Worm (Caenorhabditis elegans) whole organism, late embryonic: Measurements from ENCODE around the gene ver-3.

Experiments used
- C38D4.7 ChIP-seq: fragments of 200-800 bp; sonication (Bioruptor generic); optimal IDR thresholded peaks from 2 replicates; lab custom pipeline; 2018; ENCODE audit warnings: mild to moderate bottlenecking, missing genetic modification characterization, moderate library complexity, missing compliant biosample characterization
- F13H6.1 ChIP-seq: sonication (generic microtip); optimal IDR thresholded peaks from 2 replicates; lab custom pipeline; 2016; ENCODE audit warnings: missing genetic modification characterization, missing compliant biosample characterization
- ahr-1 ChIP-seq: sonication (generic microtip); optimal IDR thresholded peaks from 2 replicates; lab custom pipeline; 2016; ENCODE audit warnings: missing genetic modification characterization, missing compliant biosample characterization
- ceh-14 ChIP-seq: sonication (generic microtip); optimal IDR thresholded peaks from 2 replicates; lab custom pipeline; 2016; ENCODE audit warnings: missing genotype, missing genetic modification characterization, missing compliant biosample characterization
- ceh-18 ChIP-seq: sonication (generic microtip); optimal IDR thresholded peaks from 2 replicates; lab custom pipeline; 2016; ENCODE audit warnings: missing genetic modification characterization, missing compliant biosample characterization
- ceh-2 ChIP-seq: sonication (generic microtip); optimal IDR thresholded peaks from 2 replicates; lab custom pipeline; 2016; ENCODE audit warnings: missing genotype, missing genetic modification characterization, missing compliant biosample characterization
- ceh-22 ChIP-seq: sonication (generic microtip); optimal IDR thresholded peaks from 2 replicates; lab custom pipeline; 2017; ENCODE audit warnings: missing biosample characterization, missing genetic modification characterization
- ceh-24 ChIP-seq: sonication (generic microtip); optimal IDR thresholded peaks from 2 replicates; lab custom pipeline; 2016; ENCODE audit warnings: mild to moderate bottlenecking, missing genetic modification characterization, missing compliant biosample characterization
- ceh-31 ChIP-seq: sonication (generic microtip); optimal IDR thresholded peaks from 2 replicates; lab custom pipeline; 2016; ENCODE audit warnings: missing genetic modification characterization, missing compliant biosample characterization
- ceh-9 ChIP-seq: sonication (generic microtip); optimal IDR thresholded peaks from 2 replicates; lab custom pipeline; 2016; ENCODE audit warnings: mild to moderate bottlenecking, missing genetic modification characterization, inconsistent platforms, missing compliant biosample characterization
- dmd-4 ChIP-seq: sonication (generic microtip); optimal IDR thresholded peaks from 2 replicates; lab custom pipeline; 2016; ENCODE audit warnings: borderline replicate concordance, missing genetic modification characterization, missing compliant biosample characterization
- dve-1 ChIP-seq: sonication (generic microtip); optimal IDR thresholded peaks from 2 replicates; lab custom pipeline; 2017; ENCODE audit warnings: antibody characterized with exemption, mild to moderate bottlenecking, missing genetic modification characterization, missing compliant biosample characterization
- elt-2 ChIP-seq: sonication (generic microtip); optimal IDR thresholded peaks from 2 replicates; lab custom pipeline; 2016; ENCODE audit warnings: missing genetic modification reagents, missing genetic modification characterization, missing compliant biosample characterization
- eyg-1 ChIP-seq: sonication (generic microtip); optimal IDR thresholded peaks from 2 replicates; lab custom pipeline; 2016; ENCODE audit warnings: missing genotype, missing genetic modification characterization, missing compliant biosample characterization
- fkh-6 ChIP-seq: sonication (generic microtip); optimal IDR thresholded peaks from 2 replicates; lab custom pipeline; 2016; ENCODE audit warnings: missing genetic modification characterization, missing compliant biosample characterization
- gmeb-2 ChIP-seq: sonication (generic microtip); optimal IDR thresholded peaks from 2 replicates; lab custom pipeline; 2016; ENCODE audit warnings: missing genetic modification characterization, inconsistent platforms, missing compliant biosample characterization
- hlh-13 ChIP-seq: fragments of 200-800 bp; sonication (Bioruptor generic); optimal IDR thresholded peaks from 2 replicates; lab custom pipeline; 2018; ENCODE audit warnings: mild to moderate bottlenecking, missing genetic modification characterization, missing compliant biosample characterization
- hlh-30 ChIP-seq: sonication (generic microtip); optimal IDR thresholded peaks from 2 replicates; lab custom pipeline; 2017; ENCODE audit warnings: antibody characterized with exemption, missing genetic modification characterization, missing compliant biosample characterization; ENCODE audit not compliant: insufficient read depth
- hlh-6 ChIP-seq: sonication (generic microtip); optimal IDR thresholded peaks from 2 replicates; lab custom pipeline; 2016; ENCODE audit warnings: missing genotype, missing genetic modification characterization, missing compliant biosample characterization
- hlh-8 ChIP-seq: sonication (generic microtip); optimal IDR thresholded peaks from 2 replicates; lab custom pipeline; 2016; ENCODE audit warnings: missing genotype, missing genetic modification characterization, missing compliant biosample characterization
- npax-4 ChIP-seq: sonication (generic microtip); optimal IDR thresholded peaks from 2 replicates; lab custom pipeline; 2016; ENCODE audit warnings: missing genetic modification characterization, missing compliant biosample characterization
- odd-2 ChIP-seq: sonication (generic microtip); optimal IDR thresholded peaks from 2 replicates; lab custom pipeline; 2017; ENCODE audit warnings: antibody characterized with exemption, mild to moderate bottlenecking, missing genetic modification characterization, missing compliant biosample characterization
- pag-3 ChIP-seq: sonication (generic microtip); optimal IDR thresholded peaks from 2 replicates; lab custom pipeline; 2016; ENCODE audit warnings: missing compliant biosample characterization, missing genetic modification characterization, borderline replicate concordance
- pros-1 ChIP-seq: fragments of 150-350 bp; optimal IDR thresholded peaks from 2 replicates; lab custom pipeline; 2014; ENCODE audit warnings: missing biosample characterization, missing genetic modification reagents, missing genetic modification characterization
- rnt-1 ChIP-seq: sonication (generic microtip); optimal IDR thresholded peaks from 2 replicates; lab custom pipeline; 2016; ENCODE audit warnings: missing genetic modification characterization, missing compliant biosample characterization
- sdc-2 ChIP-seq: sonication (generic microtip); optimal IDR thresholded peaks from 2 replicates; lab custom pipeline; 2016; ENCODE audit warnings: missing genotype, missing genetic modification characterization, missing compliant biosample characterization
- tbx-2 ChIP-seq: sonication (generic microtip); optimal IDR thresholded peaks from 2 replicates; lab custom pipeline; 2016; ENCODE audit warnings: missing genetic modification characterization, missing compliant biosample characterization
- tbx-7 ChIP-seq: sonication (generic microtip); optimal IDR thresholded peaks from 2 replicates; lab custom pipeline; 2016; ENCODE audit warnings: missing genotype, missing genetic modification characterization, missing compliant biosample characterization
- unc-42 ChIP-seq: sonication (generic microtip); optimal IDR thresholded peaks from 2 replicates; lab custom pipeline; 2016; ENCODE audit warnings: missing genotype, missing genetic modification characterization, missing compliant biosample characterization
- unc-86 ChIP-seq: sonication (generic microtip); optimal IDR thresholded peaks from 2 replicates; lab custom pipeline; 2016; ENCODE audit warnings: missing genetic modification characterization, missing compliant biosample characterization
- zip-5 ChIP-seq: sonication (generic microtip); optimal IDR thresholded peaks from 2 replicates; lab custom pipeline; 2016; ENCODE audit warnings: missing genetic modification characterization, missing compliant biosample characterization

ver-3 gene

DNA sequence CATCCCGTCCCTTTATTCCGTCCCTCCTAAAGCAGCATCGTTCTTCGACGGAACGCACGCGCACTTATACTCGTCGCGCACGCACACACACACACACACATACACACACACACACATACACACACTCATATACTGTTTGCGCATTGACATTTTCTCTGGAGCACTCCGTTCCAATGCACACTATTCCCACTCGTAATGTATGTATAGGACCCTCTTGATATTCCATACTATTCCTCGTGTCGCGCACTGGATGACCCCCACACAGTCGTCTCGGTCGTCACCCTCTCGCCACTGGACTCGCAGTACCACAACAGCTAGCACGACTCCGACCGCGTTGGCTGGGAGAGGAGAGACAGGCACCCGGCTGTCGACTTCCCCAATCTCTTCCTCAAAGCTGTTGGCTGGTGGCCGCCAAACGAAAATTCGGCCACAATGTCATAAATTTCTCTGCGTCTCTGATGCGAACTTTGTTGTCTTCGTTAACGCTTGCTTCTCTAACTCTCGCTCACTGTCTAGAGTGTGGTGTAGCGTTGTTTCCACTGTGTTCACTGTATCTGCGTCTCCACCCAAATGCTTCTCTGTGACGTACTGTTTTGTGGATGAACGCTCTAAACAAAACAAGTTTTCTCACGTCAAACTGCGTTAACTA, 38.9 kb downstream of the ver-3 start (continued):
- TF ChIP-seq ahr-1 (tag; lab: Kevin White, UChicago) = peak; percentile 9
- no peak for TF ChIP-seq hlh-13 (GFP tag; lab: Kevin White, UChicago)
- peak; percentile 40 for TF ChIP-seq elt-2 (tag; lab: Kevin White, UChicago)
- no peak for TF ChIP-seq zip-5 (tag; lab: Kevin White, UChicago)
- peak; percentile 78 for TF ChIP-seq F13H6.1
- TF ChIP-seq ceh-24 (tag; lab: Kevin White, UChicago) = no peak
- TF ChIP-seq hlh-6 (tag; lab: Kevin White, UChicago) = peak; percentile 77
- TF ChIP-seq sdc-2 (tag; lab: Kevin White, UChicago) = peak; percentile 83
- peak; percentile 52 for TF ChIP-seq dve-1
- TF ChIP-seq pag-3 = peak; percentile 58
- TF ChIP-seq hlh-30 (tag; lab: Kevin White, UChicago) = peak; percentile 72
- no peak for TF ChIP-seq dmd-4 (tag; lab: Kevin White, UChicago)
- no peak for TF ChIP-seq ceh-9 (tag; lab: Kevin White, UChicago)
- TF ChIP-seq tbx-2 (tag; lab: Kevin White, UChicago) = peak; percentile 96
- peak; percentile 85 for TF ChIP-seq unc-42 (tag; lab: Kevin White, UChicago)
- TF ChIP-seq ceh-18 = peak; percentile 86
- TF ChIP-seq gmeb-2 (tag; lab: Kevin White, UChicago) = no peak

DNA sequence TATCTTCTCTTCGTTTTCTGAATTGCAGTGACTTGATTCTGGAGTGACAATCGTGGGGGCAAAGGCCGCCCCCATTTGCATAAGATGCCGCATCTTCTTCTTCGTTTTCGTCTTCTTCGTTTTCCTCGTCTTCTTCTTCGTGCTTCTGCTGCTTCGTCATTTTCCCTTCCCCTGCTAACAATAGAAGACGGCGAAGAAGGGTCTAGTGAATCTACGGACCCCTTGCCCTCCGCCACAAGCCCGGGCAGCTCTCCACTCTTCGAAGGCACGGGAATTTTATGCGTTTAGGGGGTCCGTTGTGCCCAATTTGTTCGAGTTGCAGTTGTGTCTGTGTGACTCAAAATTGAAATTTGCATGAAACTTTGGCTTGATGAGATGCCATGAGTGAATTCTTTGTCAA, 39.6 kb downstream of the ver-3 start:
- TF ChIP-seq unc-42 (tag; lab: Kevin White, UChicago) (peak; percentile 16), C38D4.7 (GFP tag; lab: Kevin White, UChicago) (peak; percentile 33), pros-1 (peak; percentile 61), npax-4 (tag; lab: Kevin White, UChicago) (no peak)

DNA sequence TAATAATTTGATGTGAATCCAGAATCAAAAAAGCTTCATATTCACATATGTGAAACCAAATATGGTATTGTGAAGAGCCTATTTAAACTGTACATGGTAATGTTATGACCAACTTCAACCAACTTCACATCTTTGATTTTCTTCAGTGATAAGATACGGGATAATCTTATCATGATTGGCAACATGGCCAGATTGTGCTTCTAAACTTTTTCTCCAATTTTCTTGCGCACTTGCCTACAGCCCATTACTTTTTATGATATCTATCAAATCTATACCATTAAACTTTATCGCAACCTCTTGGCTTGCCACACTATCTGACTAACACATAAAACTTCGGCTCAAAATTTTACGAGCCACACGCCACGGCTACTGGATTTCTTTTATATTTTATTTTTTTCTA, 40.1 kb downstream of the ver-3 start:
- TF ChIP-seq tbx-7 (tag; lab: Kevin White, UChicago) (no peak), ahr-1 (tag; lab: Kevin White, UChicago) (no peak), C38D4.7 (GFP tag; lab: Kevin White, UChicago) (no peak), unc-86 (no peak), ceh-2 (tag; lab: Kevin White, UChicago) (no peak), fkh-6 (tag; lab: Kevin White, UChicago) (no peak), ceh-14 (no peak), hlh-30 (tag; lab: Kevin White, UChicago) (no peak)
- TF ChIP-seq, all 69 proteins: peak for 0

DNA sequence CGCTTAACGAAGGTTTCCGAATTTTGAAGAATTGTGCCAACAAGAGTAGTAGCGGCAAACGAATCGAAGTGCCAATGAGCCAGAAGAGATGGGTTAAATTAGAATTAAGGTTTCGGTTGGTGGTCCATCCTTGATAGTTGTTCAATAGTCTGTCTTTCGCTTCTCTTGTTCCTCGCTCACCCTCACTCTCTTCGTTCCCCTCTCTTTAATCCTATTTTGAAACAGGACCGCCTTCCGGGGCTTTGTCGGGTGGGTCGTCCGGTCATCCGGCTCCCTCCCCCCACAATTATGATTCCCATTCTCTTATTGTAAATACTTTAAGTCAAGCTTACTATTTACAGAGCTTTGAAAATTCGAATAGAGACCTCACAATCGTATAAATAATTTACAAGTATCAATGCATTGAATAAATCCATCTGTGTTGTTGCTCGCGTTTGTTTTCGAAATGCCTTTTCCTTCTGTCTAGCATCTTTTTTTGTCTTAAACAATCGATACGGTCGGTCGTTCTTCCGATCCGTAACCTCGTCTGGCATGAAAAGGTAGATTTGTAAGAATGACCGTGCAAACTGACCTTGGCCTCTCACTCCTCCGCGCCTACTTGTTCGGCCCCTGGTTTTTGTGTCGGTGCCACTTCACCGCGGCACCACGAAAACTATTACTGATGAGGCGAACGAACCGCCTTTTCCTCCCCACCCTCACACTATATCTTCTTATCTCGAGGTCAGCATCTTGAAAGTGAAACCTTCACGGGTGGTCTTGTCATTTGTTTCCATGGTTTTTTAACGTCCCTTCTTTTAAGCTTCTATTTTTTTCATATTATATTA, 41.1 kb downstream of the ver-3 start:
- TF ChIP-seq hlh-8 (tag; lab: Kevin White, UChicago) (no peak), gmeb-2 (tag; lab: Kevin White, UChicago) (no peak), unc-42 (tag; lab: Kevin White, UChicago) (peak; percentile 88)

DNA sequence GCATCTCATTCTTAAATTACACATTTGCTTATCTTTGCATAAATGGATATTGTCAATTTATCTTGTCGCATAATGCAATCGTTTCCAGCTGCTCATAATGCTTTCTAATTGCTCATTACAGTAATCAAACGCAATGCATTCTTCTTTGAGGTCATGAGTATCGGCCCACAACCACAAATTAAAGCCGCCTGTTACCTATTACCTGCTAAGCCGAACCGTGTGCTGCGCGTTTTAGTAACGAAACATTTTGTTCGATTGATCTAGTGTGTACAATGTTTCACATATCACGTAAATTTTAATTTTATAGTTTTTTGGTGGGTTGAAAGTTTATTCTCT, 41.6 kb downstream of the ver-3 start:
- TF ChIP-seq ceh-22 (tag; lab: Kevin White, UChicago) = no peak
- TF ChIP-seq rnt-1 (tag; lab: Kevin White, UChicago) = no peak
- TF ChIP-seq ceh-31 = peak; percentile 6
- no peak for TF ChIP-seq eyg-1
- TF ChIP-seq odd-2 (tag; lab: Kevin White, UChicago) = no peak
- no peak for TF ChIP-seq ceh-14
